Comparison of ENCODE assay signal across 5 worm cellular contexts in genomic region chrV:11888656-11889055, ce11.
A peak's percentile ranks its signal among the peaks of the same experiment; 100 is the strongest.
TF ChIP-seq lines count a peak whose summit lies in the region.

No protein-coding gene starts in this region.

TF ChIP-seq in whole organism, L1 larva, 84 proteins besides CTCF, POLR2A, EP300 and RAD21 (continues in another document):
- TF ChIP-seq ztf-4 (tag; optimal IDR thresholded peaks at IDR 0.05; lab: Kevin White, UChicago) (no peak), nhr-19 (GFP tag; conservative IDR thresholded peaks at IDR 0.05; lab: Robert Waterston, UW) (no peak), nhr-11 (tag; optimal IDR thresholded peaks at IDR 0.05; lab: Kevin White, UChicago) (no peak), zag-1 (tag; optimal IDR thresholded peaks at IDR 0.05; lab: Kevin White, UChicago) (no peak), ceh-90 (tag; optimal IDR thresholded peaks at IDR 0.05; lab: Kevin White, UChicago) (no peak), ceh-82 (tag; optimal IDR thresholded peaks at IDR 0.05; lab: Kevin White, UChicago) (no peak), lin-13 (GFP tag; optimal IDR thresholded peaks at IDR 0.05; lab: Kevin White, UChicago) (no peak), ceh-63 (GFP tag; optimal IDR thresholded peaks at IDR 0.05; lab: Kevin White, UChicago) (no peak), isw-1 (GFP tag; IDR thresholded peaks at IDR 0.05; lab: Robert Waterston, UW) (no peak), lir-3 (tag; optimal IDR thresholded peaks at IDR 0.05; lab: Kevin White, UChicago; ENCODE audit: poor library complexity) (no peak), ama-1 (optimal IDR thresholded peaks at IDR 0.05; lab: Kevin White, UChicago) (peak; percentile 93), ces-1 (GFP tag; optimal IDR thresholded peaks at IDR 0.05; lab: Kevin White, UChicago) (no peak), unc-86 (tag; optimal IDR thresholded peaks at IDR 0.05; lab: Kevin White, UChicago) (no peak), ceh-8 (GFP tag; optimal IDR thresholded peaks at IDR 0.05; lab: Kevin White, UChicago) (no peak), fkh-8 (tag; optimal IDR thresholded peaks at IDR 0.05; lab: Kevin White, UChicago) (no peak), ceh-88 (GFP tag; IDR thresholded peaks at IDR 0.05; lab: Robert Waterston, UW) (no peak), mab-9 (GFP tag; IDR thresholded peaks at IDR 0.05; lab: Robert Waterston, UW) (no peak), nhr-47 (tag; optimal IDR thresholded peaks at IDR 0.05; lab: Kevin White, UChicago) (peak; percentile 9), elt-2 (tag; optimal IDR thresholded peaks at IDR 0.05; lab: Kevin White, UChicago) (no peak)

TF ChIP-seq in whole organism, L2 larva, 48 proteins besides CTCF, POLR2A, EP300 and RAD21:
- TF ChIP-seq lin-11 (tag; optimal IDR thresholded peaks at IDR 0.05; lab: Kevin White, UChicago) (no peak), nhr-21 (tag; optimal IDR thresholded peaks at IDR 0.05; lab: Kevin White, UChicago) (no peak), lin-13 (GFP tag; optimal IDR thresholded peaks at IDR 0.05; lab: Kevin White, UChicago) (peak; percentile 21), ceh-82 (tag; optimal IDR thresholded peaks at IDR 0.05; lab: Kevin White, UChicago) (no peak), nhr-77 (tag; optimal IDR thresholded peaks at IDR 0.05; lab: Kevin White, UChicago) (no peak), ZK546.5 (tag; optimal IDR thresholded peaks at IDR 0.05; lab: Kevin White, UChicago) (no peak)

TF ChIP-seq in whole organism, L3 larva, 47 proteins besides CTCF, POLR2A, EP300 and RAD21:
- TF ChIP-seq unc-39 (tag; optimal IDR thresholded peaks at IDR 0.05; lab: Kevin White, UChicago) (no peak), zag-1 (tag; optimal IDR thresholded peaks at IDR 0.05; lab: Kevin White, UChicago) (no peak), sea-2 (GFP tag; optimal IDR thresholded peaks at IDR 0.05; lab: Kevin White, UChicago) (no peak), nhr-43 (tag; optimal IDR thresholded peaks at IDR 0.05; lab: Kevin White, UChicago; ENCODE audit: poor library complexity, severe bottlenecking) (peak; percentile 16), ama-1 (optimal IDR thresholded peaks at IDR 0.05; lab: Kevin White, UChicago) (peak; percentile 97), nhr-76 (tag; optimal IDR thresholded peaks at IDR 0.05; lab: Kevin White, UChicago) (no peak)
TF ChIP-seq in whole organism, L3 larva: peak in this region for 2.

TF ChIP-seq in whole organism, L4 larva, 104 proteins besides CTCF, POLR2A, EP300 and RAD21:
- TF ChIP-seq zip-11 (GFP tag; IDR thresholded peaks at IDR 0.05; lab: Robert Waterston, UW) (no peak), mes-2 (tag; optimal IDR thresholded peaks at IDR 0.05; lab: Kevin White, UChicago; ENCODE audit: poor library complexity, severe bottlenecking) (peak; percentile 36), fos-1 (tag; optimal IDR thresholded peaks at IDR 0.05; lab: Kevin White, UChicago) (no peak), daf-16 (GFP tag; optimal IDR thresholded peaks at IDR 0.05; lab: Kevin White, UChicago) (no peak), daf-16 (tag; optimal IDR thresholded peaks at IDR 0.05; lab: Kevin White, UChicago) (no peak), mdl-1 (tag; optimal IDR thresholded peaks at IDR 0.05; lab: Kevin White, UChicago) (no peak), arid-1 (GFP tag; conservative IDR thresholded peaks at IDR 0.05; lab: Robert Waterston, UW) (no peak), F10B5.3 (tag; optimal IDR thresholded peaks at IDR 0.05; lab: Kevin White, UChicago) (no peak), unc-62 (GFP tag; optimal IDR thresholded peaks at IDR 0.05 in 1 of 2; lab: Kevin White, UChicago) (peak in 1 of 2 experiments; percentile 60), unc-62 (tag; optimal IDR thresholded peaks at IDR 0.05; lab: Kevin White, UChicago) (no peak), nhr-10 (tag; optimal IDR thresholded peaks at IDR 0.05; lab: Kevin White, UChicago) (no peak), ceh-82 (tag; optimal IDR thresholded peaks at IDR 0.05; lab: Kevin White, UChicago) (no peak)
TF ChIP-seq in whole organism, L4 larva: peak in this region for 2.

TF ChIP-seq in whole organism, young adult, 124 proteins besides CTCF, POLR2A, EP300 and RAD21:
- TF ChIP-seq tlf-1 (GFP tag; optimal IDR thresholded peaks at IDR 0.05; lab: Kevin White, UChicago): no peak
- peak; percentile 30; the same call in 1 of the 2 replicates for TF ChIP-seq hsf-1 (GFP tag; IDR thresholded peaks at IDR 0.05; lab: Robert Waterston, UW)
- no peak for TF ChIP-seq mcd-1 (GFP tag; IDR thresholded peaks at IDR 0.05; lab: Robert Waterston, UW)
- TF ChIP-seq pha-4 (tag; optimal IDR thresholded peaks at IDR 0.05; lab: Kevin White, UChicago): peak; percentile 61
- TF ChIP-seq akir-1 (GFP tag; optimal IDR thresholded peaks at IDR 0.05; lab: Kevin White, UChicago): no peak
- TF ChIP-seq sea-2 (GFP tag; IDR thresholded peaks at IDR 0.05; lab: Robert Waterston, UW): no peak
- peak; percentile 27 for TF ChIP-seq ama-1 (optimal IDR thresholded peaks at IDR 0.05; lab: Kevin White, UChicago)
- no peak for TF ChIP-seq ama-1 (GFP tag; optimal IDR thresholded peaks at IDR 0.05; lab: Kevin White, UChicago)
- TF ChIP-seq ztf-28 (GFP tag; IDR thresholded peaks at IDR 0.05; lab: Robert Waterston, UW): no peak
- no peak for TF ChIP-seq Y53F4B.3 (GFP tag; IDR thresholded peaks at IDR 0.05; lab: Robert Waterston, UW)
- TF ChIP-seq nfyb-1 (GFP tag; IDR thresholded peaks at IDR 0.05; lab: Robert Waterston, UW): 0 out of 2 replicates have a peak, but pooled peaks have one; percentile 10
- TF ChIP-seq K11D2.4 (GFP tag; IDR thresholded peaks at IDR 0.05; lab: Robert Waterston, UW): 0 out of 2 replicates have a peak, but pooled peaks have one; percentile 11
- TF ChIP-seq F55B11.4 (tag; optimal IDR thresholded peaks at IDR 0.05; lab: Kevin White, UChicago; ENCODE audit: borderline replicate concordance, insufficient read depth): no peak
- no peak for TF ChIP-seq let-526 (GFP tag; IDR thresholded peaks at IDR 0.05; lab: Robert Waterston, UW)
- TF ChIP-seq nhr-27 (tag; optimal IDR thresholded peaks at IDR 0.05; lab: Kevin White, UChicago): peak; percentile 47
